Fruit fly (Drosophila melanogaster) whole organism, embryonic: ENCODE measurements around the gene COX7B.

Source experiments
- Atf-2 ChIP-seq: fragments of 200-800 bp; sonication (Bioruptor generic); optimal IDR thresholded peaks from 2 replicates; lab custom pipeline; 2016; ENCODE audit warnings: missing biosample characterization, missing genetic modification characterization
- C15 ChIP-seq: fragments of 200-800 bp; sonication (Bioruptor generic); IDR thresholded peaks from 3 replicates; pipeline ENCODE4 v1.3.6; 2022; ENCODE audit warnings: missing biosample characterization, missing genetic modification characterization
- CG10209 ChIP-seq: fragments of 200-800 bp; sonication (Bioruptor generic); optimal IDR thresholded peaks from 3 replicates; lab custom pipeline; 2017; ENCODE audit warnings: missing biosample characterization, mild to moderate bottlenecking, missing genetic modification characterization, missing genetic modification reagents
- CG11085 ChIP-seq: fragments of 200-800 bp; sonication (Bioruptor generic); IDR thresholded peaks from 2 replicates; pipeline ENCODE4 v1.3.6; 2022; ENCODE audit warnings: missing biosample characterization, missing genetic modification characterization
- CG11093 ChIP-seq: fragments of 200-800 bp; sonication (Bioruptor generic); IDR thresholded peaks from 3 replicates; pipeline ENCODE4 v1.3.6; 2022; ENCODE audit warnings: missing biosample characterization, missing genetic modification characterization
- CG11398 ChIP-seq: fragments of 200-800 bp; sonication (Bioruptor generic); optimal IDR thresholded peaks from 2 replicates; lab custom pipeline; 2016; ENCODE audit warnings: missing biosample characterization, missing genetic modification characterization
- CG12236 ChIP-seq: fragments of 200-800 bp; sonication (Bioruptor generic); optimal IDR thresholded peaks from 2 replicates; lab custom pipeline; 2016; ENCODE audit warnings: missing biosample characterization, missing genetic modification characterization
- CG12391 ChIP-seq: fragments of 200-800 bp; sonication (Bioruptor generic); optimal IDR thresholded peaks from 3 replicates; lab custom pipeline; 2018; ENCODE audit warnings: missing biosample characterization, mild to moderate bottlenecking, missing genetic modification characterization, moderate library complexity
- CG13894 ChIP-seq: fragments of 200-800 bp; sonication (Bioruptor generic); optimal IDR thresholded peaks from 3 replicates; lab custom pipeline; 2018; ENCODE audit warnings: missing biosample characterization, mild to moderate bottlenecking, missing genetic modification characterization, moderate library complexity
- CG14050 ChIP-seq: fragments of 200-800 bp; sonication (Bioruptor generic); IDR thresholded peaks from 3 replicates; pipeline ENCODE4 v1.3.6; 2022; ENCODE audit warnings: missing biosample characterization, missing genetic modification characterization
- CG16815 ChIP-seq: fragments of 200-800 bp; sonication (Bioruptor generic); optimal IDR thresholded peaks from 3 replicates; lab custom pipeline; 2017; ENCODE audit warnings: missing biosample characterization, mild to moderate bottlenecking, missing genetic modification characterization
- CG17361 ChIP-seq: fragments of 200-800 bp; sonication (Bioruptor generic); IDR thresholded peaks from 3 replicates; pipeline ENCODE4 v1.3.6; 2022; ENCODE audit warnings: missing biosample characterization, missing genetic modification characterization
- CG17568 ChIP-seq: fragments of 200-800 bp; sonication (Bioruptor generic); optimal IDR thresholded peaks from 2 replicates; lab custom pipeline; 2018; ENCODE audit warnings: missing biosample characterization, mild to moderate bottlenecking, missing genetic modification characterization, moderate library complexity
- CG17912 ChIP-seq: fragments of 200-800 bp; sonication (Bioruptor generic); optimal IDR thresholded peaks from 2 replicates; lab custom pipeline; 2018; ENCODE audit warnings: missing biosample characterization, mild to moderate bottlenecking, missing genetic modification characterization
- CG1832 ChIP-seq: fragments of 200-800 bp; sonication (Bioruptor generic); optimal IDR thresholded peaks from 2 replicates; lab custom pipeline; 2017; ENCODE audit warnings: missing biosample characterization, mild to moderate bottlenecking, missing genetic modification characterization, inconsistent platforms
- CG2678 ChIP-seq: fragments of 200-800 bp; sonication (Bioruptor generic); optimal IDR thresholded peaks from 3 replicates; lab custom pipeline; 2019; ENCODE audit warnings: missing biosample characterization, mild to moderate bottlenecking, missing genetic modification characterization, moderate library complexity
- CG30020 ChIP-seq: fragments of 200-800 bp; optimal IDR thresholded peaks from 2 replicates; lab custom pipeline; 2019; ENCODE audit warnings: missing biosample characterization, mild to moderate bottlenecking, missing genetic modification characterization, moderate library complexity
- CG3995 ChIP-seq: fragments of 200-800 bp; sonication (Bioruptor generic); optimal IDR thresholded peaks from 3 replicates; lab custom pipeline; 2016; ENCODE audit warnings: missing biosample characterization, missing genetic modification characterization
- CG4328 ChIP-seq: fragments of 200-800 bp; sonication (Bioruptor generic); optimal IDR thresholded peaks from 3 replicates; lab custom pipeline; 2017; ENCODE audit warnings: missing biosample characterization, missing genetic modification reagents, missing genetic modification characterization
- CG7556 ChIP-seq: fragments of 200-800 bp; sonication (Bioruptor generic); optimal IDR thresholded peaks from 2 replicates; lab custom pipeline; 2017; ENCODE audit warnings: missing biosample characterization, mild to moderate bottlenecking, missing genetic modification characterization
- CG8765 ChIP-seq: fragments of 200-800 bp; sonication (Bioruptor generic); IDR thresholded peaks from 2 replicates; pipeline ENCODE4 v1.3.6; 2022; ENCODE audit warnings: missing biosample characterization, missing genetic modification characterization
- D19A ChIP-seq: fragments of 200-800 bp; optimal IDR thresholded peaks from 3 replicates; lab custom pipeline; 2019; ENCODE audit warnings: missing biosample characterization, mild to moderate bottlenecking, missing genetic modification characterization, moderate library complexity
- Dll ChIP-seq: fragments of 200-800 bp; sonication (Bioruptor generic); IDR thresholded peaks from 4 replicates; pipeline ENCODE4 v1.3.6; 2022; ENCODE audit warnings: missing biosample characterization, missing genetic modification characterization; ENCODE audit not compliant: partially characterized antibody
- Doc3 ChIP-seq: fragments of 200-800 bp; sonication (Bioruptor generic); IDR thresholded peaks from 3 replicates; pipeline ENCODE4 v1.3.6; 2022; ENCODE audit warnings: missing biosample characterization, missing genetic modification characterization; ENCODE audit not compliant: partially characterized antibody
- ERR ChIP-seq: fragments of 200-800 bp; sonication (Bioruptor generic); optimal IDR thresholded peaks from 2 replicates; lab custom pipeline; 2016; ENCODE audit warnings: missing biosample characterization, missing genetic modification characterization
- H15 ChIP-seq: fragments of 200-800 bp; sonication (Bioruptor generic); IDR thresholded peaks from 3 replicates; pipeline ENCODE4 v1.3.6; 2022; ENCODE audit warnings: missing biosample characterization, missing genetic modification characterization
- HmgZ ChIP-seq: fragments of 200-800 bp; sonication (Bioruptor generic); optimal IDR thresholded peaks from 2 replicates; lab custom pipeline; 2018; ENCODE audit warnings: missing biosample characterization, mild to moderate bottlenecking, missing genetic modification characterization
- Lpt ChIP-seq: fragments of >200 bp; optimal IDR thresholded peaks from 2 replicates; lab custom pipeline; 2018; ENCODE audit warnings: missing biosample characterization, missing genetic modification characterization
- Max ChIP-seq: fragments of 200-800 bp; sonication (Bioruptor generic); optimal IDR thresholded peaks from 2 replicates; lab custom pipeline; 2016; ENCODE audit warnings: missing biosample characterization, mild to moderate bottlenecking, missing genetic modification characterization
- Poxn ChIP-seq: fragments of 200-800 bp; sonication (Bioruptor generic); IDR thresholded peaks from 2 replicates; pipeline ENCODE4 v1.3.6; 2022; ENCODE audit warnings: missing biosample characterization, missing genetic modification characterization
- Sry-β ChIP-seq: fragments of 200-800 bp; sonication (Bioruptor generic); optimal IDR thresholded peaks from 2 replicates; lab custom pipeline; 2018; ENCODE audit warnings: missing biosample characterization, mild to moderate bottlenecking, missing genetic modification characterization, moderate library complexity
- Taf1 ChIP-seq: fragments of 200-800 bp; sonication (Bioruptor generic); IDR thresholded peaks from 2 replicates; pipeline ENCODE4 v1.3.6; 2022; ENCODE audit warnings: missing biosample characterization, missing genetic modification characterization
- bab2 ChIP-seq: fragments of 200-800 bp; sonication (Bioruptor generic); optimal IDR thresholded peaks from 2 replicates; lab custom pipeline; 2016; ENCODE audit warnings: missing biosample characterization, missing genetic modification characterization
- bcd ChIP-seq: fragments of 200-800 bp; sonication (Bioruptor generic); optimal IDR thresholded peaks from 2 replicates; lab custom pipeline; 2017; ENCODE audit warnings: missing biosample characterization, mild to moderate bottlenecking, missing genetic modification characterization
- br ChIP-seq: fragments of >200 bp; optimal IDR thresholded peaks from 2 replicates; lab custom pipeline; 2017
- caup ChIP-seq: fragments of 200-800 bp; sonication (Bioruptor generic); optimal IDR thresholded peaks from 3 replicates; lab custom pipeline; 2017; ENCODE audit warnings: missing biosample characterization, mild to moderate bottlenecking, missing genetic modification characterization, moderate library complexity; ENCODE audit not compliant: severe bottlenecking
- crol ChIP-seq: fragments of 200-800 bp; sonication (Bioruptor generic); IDR thresholded peaks from 2 replicates; pipeline ENCODE4 v1.3.6; 2022; ENCODE audit warnings: missing biosample characterization, missing genetic modification characterization
- da ChIP-seq: fragments of 200-800 bp; sonication (Bioruptor generic); optimal IDR thresholded peaks from 2 replicates; lab custom pipeline; 2016; ENCODE audit warnings: missing biosample characterization, missing genetic modification characterization
- dan ChIP-seq: fragments of 200-800 bp; sonication (Bioruptor generic); IDR thresholded peaks from 2 replicates; pipeline ENCODE4 v1.3.6; 2022; ENCODE audit warnings: missing biosample characterization, missing genetic modification characterization
- en ChIP-seq: fragments of 200-800 bp; sonication (Bioruptor generic); optimal IDR thresholded peaks from 2 replicates; lab custom pipeline; 2016; ENCODE audit warnings: missing biosample characterization, missing genetic modification characterization
- fu2 ChIP-seq: fragments of 200-800 bp; sonication (Bioruptor generic); optimal IDR thresholded peaks from 2 replicates; lab custom pipeline; 2016; ENCODE audit warnings: missing biosample characterization, missing genetic modification characterization
- gem ChIP-seq: fragments of 200-800 bp; sonication (Bioruptor generic); optimal IDR thresholded peaks from 2 replicates; lab custom pipeline; 2019; ENCODE audit warnings: missing biosample characterization, mild to moderate bottlenecking, missing genetic modification characterization, moderate library complexity
- gsb-n ChIP-seq: fragments of 200-800 bp; sonication (Bioruptor generic); optimal IDR thresholded peaks from 3 replicates; lab custom pipeline; 2018; ENCODE audit warnings: missing biosample characterization, mild to moderate bottlenecking, missing genetic modification characterization
- lbe ChIP-seq: fragments of 200-800 bp; sonication (Bioruptor generic); optimal IDR thresholded peaks from 2 replicates; lab custom pipeline; 2016; ENCODE audit warnings: missing biosample characterization, mild to moderate bottlenecking, missing genetic modification characterization
- lilli ChIP-seq: fragments of 200-800 bp; sonication (Bioruptor generic); optimal IDR thresholded peaks from 3 replicates; lab custom pipeline; 2016; ENCODE audit warnings: missing biosample characterization, missing genetic modification characterization
- nmo ChIP-seq: fragments of 200-800 bp; sonication (Bioruptor generic); optimal IDR thresholded peaks from 2 replicates; lab custom pipeline; 2018; ENCODE audit warnings: missing biosample characterization, mild to moderate bottlenecking, missing genetic modification characterization, moderate library complexity
- pita ChIP-seq: fragments of 200-800 bp; sonication (Bioruptor generic); optimal IDR thresholded peaks from 2 replicates; lab custom pipeline; 2017; ENCODE audit warnings: missing biosample characterization, mild to moderate bottlenecking, missing genetic modification characterization
- scrt ChIP-seq: fragments of 200-800 bp; sonication (Bioruptor generic); optimal IDR thresholded peaks from 2 replicates; lab custom pipeline; 2018; ENCODE audit warnings: missing biosample characterization, mild to moderate bottlenecking, missing genetic modification characterization, moderate library complexity
- seq ChIP-seq: fragments of 200-800 bp; sonication (Bioruptor generic); IDR thresholded peaks from 2 replicates; pipeline ENCODE4 v1.3.6; 2022; ENCODE audit warnings: missing biosample characterization, missing genetic modification characterization
- sisA ChIP-seq: fragments of 200-800 bp; sonication (Bioruptor generic); IDR thresholded peaks from 2 replicates; pipeline ENCODE4 v1.3.6; 2022; ENCODE audit warnings: missing biosample characterization, missing genetic modification characterization
- zfh1 ChIP-seq: fragments of 200-800 bp; sonication (Bioruptor generic); IDR thresholded peaks from 3 replicates; pipeline ENCODE4 v1.3.6; 2022; ENCODE audit warnings: missing biosample characterization, missing genetic modification characterization

The COX7B gene

dm6 chr3L:17458856-17459518 lies 33.7 kb downstream of the COX7B start (continued):
- TF ChIP-seq da (GFP tag; lab: Kevin White, UChicago) (no peak), crol (GFP tag; lab: Robert Waterston, UW) (peak; percentile 77), gsb-n (no peak), CG8765 (GFP tag; lab: Robert Waterston, UW) (no peak), lilli (GFP tag; lab: Kevin White, UChicago) (peak; percentile 28), gem (peak; percentile 63), pita (GFP tag; lab: Kevin White, UChicago) (no peak), CG11085 (GFP tag; lab: Robert Waterston, UW) (no peak), bab2 (GFP tag; lab: Kevin White, UChicago) (no peak), lbe (GFP tag; lab: Kevin White, UChicago) (no peak), ERR (GFP tag; lab: Kevin White, UChicago) (no peak), Max (GFP tag; lab: Kevin White, UChicago) (no peak), bcd (GFP tag; lab: Kevin White, UChicago) (no peak), seq (GFP tag; lab: Robert Waterston, UW) (no peak), CG17568 (GFP tag; lab: Kevin White, UChicago) (no peak), CG4328 (GFP tag; lab: Kevin White, UChicago) (no peak), Dll (GFP tag; lab: Robert Waterston, UW) (no peak), CG14050 (GFP tag; lab: Robert Waterston, UW) (peak; percentile 49; the same call in 2 of the 3 replicates), D19A (peak; percentile 39), en (no peak), CG11398 (no peak), Lpt (no peak), fu2 (GFP tag; lab: Kevin White, UChicago) (no peak), CG10209 (GFP tag; lab: Kevin White, UChicago) (peak; percentile 25), Taf1 (no peak), CG2678 (tag; lab: Kevin White, UChicago) (peak; percentile 47), H15 (GFP tag; lab: Robert Waterston, UW) (0 out of 3 replicates have a peak, but pooled peaks have one; percentile 34), nmo (peak; percentile 20), CG17361 (GFP tag; lab: Robert Waterston, UW) (0 out of 3 replicates have a peak, but pooled peaks have one; percentile 35), CG1832 (GFP tag; lab: Kevin White, UChicago) (no peak), br (no peak), CG17912 (no peak), CG30020 (no peak), CG13894 (tag; lab: Kevin White, UChicago) (no peak), dan (no peak), CG16815 (GFP tag; lab: Kevin White, UChicago) (peak; percentile 3), zfh1 (GFP tag; lab: Robert Waterston, UW) (peak; percentile 63; the same call in 2 of the 3 replicates), Sry-β (GFP tag; lab: Kevin White, UChicago) (no peak), CG3995 (GFP tag; lab: Kevin White, UChicago) (no peak), CG7556 (GFP tag; lab: Kevin White, UChicago) (peak; percentile 19), HmgZ (tag; lab: Kevin White, UChicago) (no peak), CG12236 (no peak), CG11093 (no peak), Doc3 (GFP tag; lab: Robert Waterston, UW) (no peak), CG12391 (tag; lab: Kevin White, UChicago) (peak; percentile 57), caup (GFP tag; lab: Kevin White, UChicago) (peak; percentile 0), sisA (peak; percentile 54; the same call in 1 of the 2 replicates), scrt (GFP tag; lab: Kevin White, UChicago) (no peak), C15 (GFP tag; lab: Robert Waterston, UW) (no peak), Poxn (GFP tag; lab: Robert Waterston, UW) (no peak), Atf-2 (GFP tag; lab: Kevin White, UChicago) (no peak)
